Fruit fly (Drosophila melanogaster): ENCODE data around the gene CG3592.

Gene CG3592

DNA sequence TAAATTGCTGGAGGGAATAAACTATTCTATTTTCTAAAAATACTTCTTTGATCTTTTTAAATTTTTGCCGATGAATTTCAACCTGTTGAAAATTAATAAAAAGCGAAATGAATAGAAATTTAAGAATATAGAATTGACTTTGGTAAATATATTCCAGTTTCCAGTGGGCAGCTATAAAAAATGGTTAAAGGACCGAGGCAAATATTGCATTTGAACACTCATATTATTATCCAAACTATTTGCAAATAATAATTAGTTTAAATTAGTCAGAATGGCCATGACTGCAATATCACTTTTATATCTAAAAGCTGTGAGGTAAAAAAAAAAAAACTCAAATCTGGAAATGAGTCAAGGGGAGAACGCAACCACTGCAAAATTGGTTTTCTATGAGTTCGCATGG lies at the start of gene CG3592:
TSS of gene CG3592 (plus strand) at position 301 of the 400 bp plus-strand sequence.
- TF ChIP-seq jim (GFP tag; optimal IDR thresholded peaks at IDR 0.05), result no peak
- no peak for TF ChIP-seq OdsH (GFP tag; optimal IDR thresholded peaks at IDR 0.05)
- TF ChIP-seq br (GFP tag; optimal IDR thresholded peaks at IDR 0.05), result no peak
- no peak for TF ChIP-seq woc (GFP tag; optimal IDR thresholded peaks at IDR 0.05)
- no peak for TF ChIP-seq N (GFP tag; optimal IDR thresholded peaks at IDR 0.05)
- TF ChIP-seq sage (GFP tag; optimal IDR thresholded peaks at IDR 0.05), result no peak
- TF ChIP-seq HLH106 (tag; optimal IDR thresholded peaks at IDR 0.05), result no peak
- TF ChIP-seq dmrt93B (GFP tag; optimal IDR thresholded peaks at IDR 0.05), result no peak
- TF ChIP-seq Rel (GFP tag; optimal IDR thresholded peaks at IDR 0.05), result no peak
- no peak for TF ChIP-seq Rel (tag; optimal IDR thresholded peaks at IDR 0.05)
- no peak for TF ChIP-seq foxo (GFP tag; optimal IDR thresholded peaks at IDR 0.05)
- no peak for TF ChIP-seq Jra (GFP tag; optimal IDR thresholded peaks at IDR 0.05)
- TF ChIP-seq GATAd (GFP tag; optimal IDR thresholded peaks at IDR 0.05), result no peak
- no peak for TF ChIP-seq Dif (GFP tag; optimal IDR thresholded peaks at IDR 0.05; ENCODE audit: partially characterized antibody)
- no peak for TF ChIP-seq fru (GFP tag; optimal IDR thresholded peaks at IDR 0.05)
- no peak for TF ChIP-seq ey (GFP tag; optimal IDR thresholded peaks at IDR 0.05)
- TF ChIP-seq CG32264 (GFP tag; optimal IDR thresholded peaks at IDR 0.05), result no peak
- no peak for TF ChIP-seq dl (GFP tag; optimal IDR thresholded peaks at IDR 0.05; ENCODE audit: insufficient read depth in 1 of 2, partially characterized antibody in 2 of 2)

DNA sequence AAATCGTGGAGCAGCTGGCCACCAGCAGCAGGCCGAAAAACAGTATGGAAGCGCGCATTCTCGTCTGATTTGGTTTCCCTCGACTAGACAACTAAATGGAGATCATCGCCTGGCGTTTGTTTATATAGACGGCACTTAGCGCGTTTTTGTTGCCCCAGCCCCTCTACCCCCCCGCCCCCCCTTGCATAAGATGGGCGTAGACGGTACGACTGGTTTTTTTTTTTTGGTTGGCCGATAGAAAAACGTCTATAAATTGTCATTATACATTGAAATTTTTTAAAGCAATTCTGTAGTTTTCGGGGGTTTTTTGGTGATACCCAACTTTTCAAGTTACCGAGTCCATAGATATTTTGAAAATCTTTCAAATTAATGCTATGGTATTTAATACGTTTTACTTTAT lies 49.1 kb upstream of the CG3592 start, which contains the start of gene CG14419:
TSS of gene CG14419 (minus strand) at position 101 of the 400 bp plus-strand sequence.
- no peak for TF ChIP-seq lola (GFP tag; optimal IDR thresholded peaks at IDR 0.05)
- TF ChIP-seq Vsx2 (GFP tag; optimal IDR thresholded peaks at IDR 0.05; ENCODE audit: partially characterized antibody), result no peak
- TF ChIP-seq dsf (GFP tag; optimal IDR thresholded peaks at IDR 0.05; ENCODE audit: borderline replicate concordance), result no peak
- no peak for TF ChIP-seq Sp1 (GFP tag; optimal IDR thresholded peaks at IDR 0.05)
- TF ChIP-seq N (GFP tag; optimal IDR thresholded peaks at IDR 0.05), result no peak
- no peak for TF ChIP-seq sv (GFP tag; optimal IDR thresholded peaks at IDR 0.05)
- TF ChIP-seq psq (GFP tag; optimal IDR thresholded peaks at IDR 0.05), result no peak
- TF ChIP-seq foxo (GFP tag; optimal IDR thresholded peaks at IDR 0.05), result no peak

- TF ChIP-seq Dfd (GFP tag; optimal IDR thresholded peaks at IDR 0.05) (no peak), usp (GFP tag; optimal IDR thresholded peaks at IDR 0.05) (no peak), br (GFP tag; optimal IDR thresholded peaks at IDR 0.05) (no peak), Rel (GFP tag; optimal IDR thresholded peaks at IDR 0.05) (no peak), Rel (tag; optimal IDR thresholded peaks at IDR 0.05) (no peak), Jra (GFP tag; optimal IDR thresholded peaks at IDR 0.05) (no peak), Myc (optimal IDR thresholded peaks at IDR 0.05) (no peak), foxo (GFP tag; optimal IDR thresholded peaks at IDR 0.05) (no peak)
These were observed 46.7 kb upstream of the CG3592 start for dm6 chrX:2888211-2888610.

dm6 chrX:2890468-2890867 lies 44.5 kb upstream of the CG3592 start, which contains the start of gene CG3526:
CG3526 (plus strand) TSS chrX:2890768.
- no peak for TF ChIP-seq CG9705 (GFP tag; optimal IDR thresholded peaks at IDR 0.05)
- no peak for TF ChIP-seq Hnf4 (GFP tag; optimal IDR thresholded peaks at IDR 0.05)
- TF ChIP-seq dmrt93B (GFP tag; optimal IDR thresholded peaks at IDR 0.05), result no peak
- no peak for TF ChIP-seq woc (GFP tag; optimal IDR thresholded peaks at IDR 0.05)
- no peak for TF ChIP-seq h (GFP tag; optimal IDR thresholded peaks at IDR 0.05)
- no peak for TF ChIP-seq sage (GFP tag; optimal IDR thresholded peaks at IDR 0.05)
- no peak for TF ChIP-seq Mio (GFP tag; optimal IDR thresholded peaks at IDR 0.05)
- no peak for TF ChIP-seq rgr (GFP tag; optimal IDR thresholded peaks at IDR 0.05)
- no peak for TF ChIP-seq usp (GFP tag; optimal IDR thresholded peaks at IDR 0.05)
- no peak for TF ChIP-seq Vsx2 (GFP tag; optimal IDR thresholded peaks at IDR 0.05; ENCODE audit: partially characterized antibody)
- no peak for TF ChIP-seq psq (GFP tag; optimal IDR thresholded peaks at IDR 0.05)
- TF ChIP-seq N (GFP tag; optimal IDR thresholded peaks at IDR 0.05), result no peak
- no peak for TF ChIP-seq CG32264 (GFP tag; optimal IDR thresholded peaks at IDR 0.05)
- TF ChIP-seq dl (GFP tag; optimal IDR thresholded peaks at IDR 0.05; ENCODE audit: insufficient read depth in 1 of 2, partially characterized antibody in 2 of 2), result no peak
- TF ChIP-seq pan (optimal IDR thresholded peaks at IDR 0.05), result no peak
- no peak for TF ChIP-seq Sp1 (GFP tag; optimal IDR thresholded peaks at IDR 0.05)
- TF ChIP-seq dsf (GFP tag; optimal IDR thresholded peaks at IDR 0.05; ENCODE audit: borderline replicate concordance), result no peak
- TF ChIP-seq HLH106 (tag; optimal IDR thresholded peaks at IDR 0.05), result no peak
- TF ChIP-seq Hr78 (GFP tag; optimal IDR thresholded peaks at IDR 0.05), result no peak

Measured in whole organism, wandering third instar larva.